Worm (Caenorhabditis elegans) whole organism, L2 larva: ENCODE results near the gene F52E1.3.

Source experiments
- C34F6.9 ChIP-seq: fragments of 150-350 bp; optimal IDR thresholded peaks from 2 replicates; lab custom pipeline; 2014; ENCODE audit warnings: missing biosample characterization, missing genetic modification characterization
- F13H6.1 ChIP-seq: sonication (generic microtip); optimal IDR thresholded peaks from 2 replicates; lab custom pipeline; 2016; ENCODE audit warnings: missing genetic modification characterization, missing compliant biosample characterization
- R02D3.7 ChIP-seq: fragments of 150-350 bp; optimal IDR thresholded peaks from 2 replicates; lab custom pipeline; 2014; ENCODE audit warnings: missing biosample characterization, missing genetic modification characterization
- Y55F3AM.14 ChIP-seq: fragments of 200-800 bp; sonication (Bioruptor generic); optimal IDR thresholded peaks from 2 replicates; lab custom pipeline; 2018; ENCODE audit warnings: mild to moderate bottlenecking, missing genetic modification characterization, missing compliant biosample characterization
- ZK546.5 ChIP-seq: sonication (generic microtip); optimal IDR thresholded peaks from 2 replicates; lab custom pipeline; 2017; ENCODE audit warnings: missing biosample characterization, missing genetic modification characterization
- aly-2 ChIP-seq: fragments of 150-350 bp; optimal IDR thresholded peaks from 2 replicates; lab custom pipeline; 2014; ENCODE audit warnings: missing biosample characterization, missing genetic modification characterization
- ama-1 ChIP-seq: fragments of 150-350 bp; optimal IDR thresholded peaks from 2 replicates; lab custom pipeline; 2018; ENCODE audit warnings: inconsistent platforms
- blmp-1 ChIP-seq: sonication (generic microtip); optimal IDR thresholded peaks from 2 replicates; lab custom pipeline; 2017; ENCODE audit warnings: missing genetic modification characterization, mild to moderate bottlenecking, missing compliant biosample characterization, antibody characterized with exemption, moderate library complexity; ENCODE audit not compliant: insufficient read depth
- ceh-82 ChIP-seq: fragments of 150-350 bp; optimal IDR thresholded peaks from 2 replicates; lab custom pipeline; 2014; ENCODE audit warnings: missing biosample characterization, missing genetic modification characterization
- crh-2 ChIP-seq: sonication (generic microtip); optimal IDR thresholded peaks from 2 replicates; lab custom pipeline; 2017; ENCODE audit warnings: missing biosample characterization, missing genetic modification characterization
- dmd-4 ChIP-seq: sonication (generic microtip); optimal IDR thresholded peaks from 2 replicates; lab custom pipeline; 2017; ENCODE audit warnings: missing biosample characterization, missing genetic modification characterization
- egl-27 ChIP-seq: sonication (generic microtip); optimal IDR thresholded peaks from 3 replicates; lab custom pipeline; 2017; ENCODE audit warnings: missing biosample characterization, missing genetic modification reagents, missing genetic modification characterization
- elt-1 ChIP-seq: fragments of 150-350 bp; optimal IDR thresholded peaks from 2 replicates; lab custom pipeline; 2014; ENCODE audit warnings: missing biosample characterization, missing genetic modification characterization
- fos-1 ChIP-seq: fragments of 150-350 bp; optimal IDR thresholded peaks from 2 replicates; lab custom pipeline; 2014; ENCODE audit warnings: missing biosample characterization, missing genetic modification characterization
- gmeb-1 ChIP-seq: fragments of 150-350 bp; optimal IDR thresholded peaks from 2 replicates; lab custom pipeline; 2014; ENCODE audit warnings: missing biosample characterization, missing genetic modification characterization
- lin-11 ChIP-seq: fragments of 150-350 bp; sonication (generic microtip); optimal IDR thresholded peaks from 2 replicates; lab custom pipeline; 2014; ENCODE audit warnings: missing biosample characterization, missing genetic modification characterization, inconsistent platforms, mixed read lengths
- lin-13 ChIP-seq: fragments of 150-350 bp; optimal IDR thresholded peaks from 2 replicates; lab custom pipeline; 2014; ENCODE audit warnings: missing biosample characterization, missing genetic modification reagents, missing genetic modification characterization
- lin-39 ChIP-seq: fragments of 150-350 bp; optimal IDR thresholded peaks from 2 replicates; lab custom pipeline; 2014; ENCODE audit warnings: missing biosample characterization, missing genetic modification reagents, missing genetic modification characterization
- lsy-2 ChIP-seq, 2 experiments: fragments of 150-350 bp in 1 of 2; sonication (generic microtip) in 1 of 2; optimal IDR thresholded peaks; 2 replicates each; lab custom pipeline; 2014 to 2017; ENCODE audit warnings: missing biosample characterization in 2 of 2, missing genetic modification characterization in 2 of 2
- mab-5 ChIP-seq: fragments of 150-350 bp; optimal IDR thresholded peaks from 2 replicates; lab custom pipeline; 2014; ENCODE audit warnings: missing biosample characterization, missing genetic modification characterization
- mdl-1 ChIP-seq, 2 experiments: fragments of 150-350 bp in 1 of 2; sonication (generic microtip) in 1 of 2; optimal IDR thresholded peaks; 2 replicates each; lab custom pipeline; 2017; ENCODE audit warnings: missing biosample characterization in 2 of 2, missing genetic modification characterization in 2 of 2
- nhr-12 ChIP-seq: fragments of 150-350 bp; optimal IDR thresholded peaks from 2 replicates; lab custom pipeline; 2014; ENCODE audit warnings: missing biosample characterization, missing genetic modification characterization
- nhr-129 ChIP-seq: fragments of 150-350 bp; optimal IDR thresholded peaks from 2 replicates; lab custom pipeline; 2014; ENCODE audit warnings: missing biosample characterization, missing genetic modification characterization
- nhr-21 ChIP-seq: fragments of 150-350 bp; optimal IDR thresholded peaks from 2 replicates; lab custom pipeline; 2014; ENCODE audit warnings: missing biosample characterization, missing genetic modification characterization
- nhr-25 ChIP-seq: fragments of 150-350 bp; sonication (generic microtip); optimal IDR thresholded peaks from 3 replicates; lab custom pipeline; 2014; ENCODE audit warnings: missing biosample characterization, missing genetic modification characterization
- nhr-77 ChIP-seq: fragments of 150-350 bp; optimal IDR thresholded peaks from 2 replicates; lab custom pipeline; 2014; ENCODE audit warnings: missing biosample characterization, missing genetic modification characterization
- sma-3 ChIP-seq: sonication (generic microtip); optimal IDR thresholded peaks from 2 replicates; lab custom pipeline; 2016; ENCODE audit warnings: missing genetic modification reagents, missing genetic modification characterization, missing compliant biosample characterization
- sma-9 ChIP-seq, 2 experiments: fragments of 150-350 bp in 1 of 2; sonication (generic microtip) in 1 of 2; optimal IDR thresholded peaks; 2 replicates each; lab custom pipeline; 2014 to 2016; ENCODE audit warnings: missing genetic modification characterization in 2 of 2, mild to moderate bottlenecking in 1 of 2, missing biosample characterization in 1 of 2, missing compliant biosample characterization in 1 of 2, missing genetic modification reagents in 1 of 2, moderate library complexity in 1 of 2
- snpc-4 ChIP-seq: fragments of 150-350 bp; optimal IDR thresholded peaks from 2 replicates; lab custom pipeline; 2014; ENCODE audit warnings: missing biosample characterization, missing genetic modification characterization
- unc-39 ChIP-seq: fragments of 150-350 bp; optimal IDR thresholded peaks from 2 replicates; lab custom pipeline; 2014; ENCODE audit warnings: missing biosample characterization, missing genetic modification characterization
- unc-55 ChIP-seq: fragments of 150-350 bp; sonication (generic microtip); optimal IDR thresholded peaks from 3 replicates; lab custom pipeline; 2014; ENCODE audit warnings: missing biosample characterization, missing genetic modification reagents, missing genetic modification characterization

F52E1.3 gene

DNA sequence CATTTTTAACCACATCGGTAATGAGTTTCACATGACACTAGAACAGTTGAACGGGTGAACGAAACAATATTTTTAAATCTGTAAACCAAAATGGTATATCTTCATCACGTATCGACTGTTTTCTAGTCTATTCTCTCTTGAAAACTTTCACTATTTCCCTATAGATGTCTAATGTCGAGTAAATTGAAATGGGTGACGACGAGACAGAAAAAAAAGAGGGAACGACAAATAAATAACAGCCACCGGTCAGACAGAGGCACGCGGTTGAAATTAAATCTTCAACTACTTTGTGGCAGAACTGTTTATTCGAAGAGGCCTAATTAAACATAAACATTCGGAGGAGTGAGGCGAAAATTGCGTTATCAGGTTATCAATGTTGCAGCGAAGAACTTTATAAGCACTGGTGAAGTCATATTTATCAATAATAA is 39.8 kb downstream of the F52E1.3 start:
- peak; percentile 36 for TF ChIP-seq nhr-129 (tag; lab: Kevin White, UChicago)
- no peak for TF ChIP-seq lin-39 (tag; lab: Kevin White, UChicago)
- TF ChIP-seq lin-13 (GFP tag; lab: Kevin White, UChicago): no peak
- peak; percentile 65 for TF ChIP-seq fos-1 (tag; lab: Kevin White, UChicago)
- TF ChIP-seq blmp-1 (tag; lab: Kevin White, UChicago): peak; percentile 73
- peak; percentile 36 for TF ChIP-seq F13H6.1 (tag; lab: Kevin White, UChicago)
- peak; percentile 37 for TF ChIP-seq crh-2 (tag; lab: Kevin White, UChicago)
- TF ChIP-seq nhr-25 (tag; lab: Kevin White, UChicago): peak; percentile 35
- TF ChIP-seq gmeb-1: peak; percentile 32
- TF ChIP-seq Y55F3AM.14 (GFP tag; lab: Kevin White, UChicago): no peak
- TF ChIP-seq sma-9 (GFP tag; optimal IDR thresholded peaks at IDR 0.05; lab: Kevin White, UChicago): peak; percentile 5
- no peak for TF ChIP-seq sma-9 (tag; optimal IDR thresholded peaks at IDR 0.05; lab: Kevin White, UChicago)

DNA sequence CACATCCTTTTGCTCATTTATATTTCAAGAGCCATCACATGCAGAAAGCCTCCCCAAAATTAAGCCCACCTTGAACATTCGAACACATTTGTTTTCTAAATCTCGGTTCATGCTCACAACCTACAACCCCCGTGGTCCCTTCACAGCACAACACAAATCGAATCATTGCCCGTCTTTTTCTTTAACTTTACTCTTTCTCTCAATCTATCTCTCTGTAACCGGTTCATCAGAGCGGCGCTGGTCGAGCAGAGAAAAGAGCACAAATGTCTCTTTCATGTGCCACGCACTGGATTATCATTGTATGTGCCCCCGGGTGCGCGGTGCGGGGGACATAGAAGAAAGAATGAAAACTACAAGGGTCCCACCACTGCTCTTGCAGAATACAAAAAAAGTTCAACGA is 40.7 kb downstream of the F52E1.3 start:
- no peak for TF ChIP-seq ceh-82 (tag; lab: Kevin White, UChicago)
- TF ChIP-seq lin-11 (tag; lab: Kevin White, UChicago): no peak
- no peak for TF ChIP-seq C34F6.9

DNA sequence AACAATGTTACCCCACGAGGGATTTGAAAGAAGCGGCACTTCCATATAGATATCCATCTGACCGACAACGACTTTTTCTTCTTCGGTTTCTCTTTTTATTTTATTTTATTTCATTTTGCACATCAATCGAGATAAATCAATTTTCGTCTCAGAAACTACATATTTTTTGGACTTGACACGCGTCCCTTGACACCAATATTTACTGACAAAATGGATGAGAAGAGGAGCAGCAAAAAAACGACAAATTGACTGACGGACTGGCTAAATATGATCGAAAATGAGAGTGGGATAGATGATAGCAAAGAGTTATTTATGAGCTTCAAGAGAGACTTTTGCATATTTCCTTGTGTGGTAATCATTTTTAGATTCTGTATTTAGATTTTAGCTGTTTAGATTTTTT is 42.8 kb downstream of the F52E1.3 start:
- TF ChIP-seq lsy-2 (tag; optimal IDR thresholded peaks at IDR 0.05; lab: Kevin White, UChicago) (no peak), mab-5 (tag; lab: Kevin White, UChicago) (peak; percentile 74), unc-55 (GFP tag; lab: Kevin White, UChicago) (no peak), egl-27 (tag; lab: Kevin White, UChicago) (no peak), ZK546.5 (no peak), lin-11 (tag; lab: Kevin White, UChicago) (no peak)

DNA sequence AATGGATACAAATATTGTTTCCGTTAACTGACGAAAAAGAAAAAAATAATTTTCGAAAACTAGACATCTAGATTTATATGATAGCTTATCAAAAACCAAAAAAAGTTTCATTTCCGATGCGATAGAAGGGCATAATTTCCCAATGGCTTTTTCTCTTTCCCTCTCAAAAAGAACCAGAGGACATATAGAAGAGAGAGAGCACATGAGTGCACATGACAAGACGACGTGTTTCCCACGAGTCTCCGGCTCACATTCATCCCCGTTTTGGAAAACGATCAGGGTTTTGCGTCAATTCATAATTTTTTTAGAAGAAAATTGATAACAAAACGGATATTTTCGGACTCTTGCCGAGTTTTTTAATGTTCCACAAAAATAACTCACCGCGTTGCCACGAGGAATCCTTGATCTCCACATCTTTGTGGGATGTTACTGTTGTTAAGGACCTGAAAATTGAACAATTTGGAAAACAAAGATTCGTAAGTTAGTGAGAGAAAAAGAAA is 49.8 kb downstream of the F52E1.3 start, which contains the start of gene lmd-3:
TSS of gene lmd-3 (minus strand) at position 450 of the 500 bp plus-strand sequence.
- TF ChIP-seq blmp-1 (tag; lab: Kevin White, UChicago) (no peak), aly-2 (tag; lab: Kevin White, UChicago) (no peak), lin-13 (GFP tag; lab: Kevin White, UChicago) (no peak), ama-1 (lab: Kevin White, UChicago) (no peak), elt-1 (tag; lab: Kevin White, UChicago) (no peak), lsy-2 (tag; optimal IDR thresholded peaks at IDR 0.05; lab: Kevin White, UChicago) (no peak), nhr-25 (tag; lab: Kevin White, UChicago) (no peak), nhr-21 (tag; lab: Kevin White, UChicago) (no peak), gmeb-1 (no peak), crh-2 (tag; lab: Kevin White, UChicago) (no peak), ceh-82 (tag; lab: Kevin White, UChicago) (no peak), snpc-4 (tag; lab: Kevin White, UChicago) (no peak), ZK546.5 (no peak), egl-27 (tag; lab: Kevin White, UChicago) (no peak), nhr-77 (tag; lab: Kevin White, UChicago) (no peak), mdl-1 (tag; optimal IDR thresholded peaks at IDR 0.05; lab: Kevin White, UChicago) (no peak), fos-1 (tag; lab: Kevin White, UChicago) (no peak)

DNA sequence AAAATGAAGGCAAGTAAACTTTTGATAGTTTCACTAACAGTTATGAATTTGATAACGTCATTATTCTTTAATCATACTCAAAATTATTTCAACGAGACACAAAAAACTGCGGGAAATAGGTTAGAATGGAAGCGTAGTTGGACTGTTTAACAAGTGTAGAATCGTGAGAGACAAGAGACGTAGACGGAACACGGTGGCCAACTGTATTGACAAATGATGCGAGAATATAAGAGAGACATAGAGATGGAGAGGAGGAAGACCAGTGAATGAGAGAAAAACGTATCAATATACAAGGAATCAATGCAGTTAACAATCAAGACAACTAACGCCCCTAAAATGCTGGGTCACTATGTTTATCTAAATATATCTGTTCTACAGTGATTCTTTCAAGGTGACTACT is 51.0 kb downstream of the F52E1.3 start:
- peak; percentile 48 for TF ChIP-seq gmeb-1
- peak; percentile 56 for TF ChIP-seq sma-9 (GFP tag; optimal IDR thresholded peaks at IDR 0.05; lab: Kevin White, UChicago)
- TF ChIP-seq sma-9 (tag; optimal IDR thresholded peaks at IDR 0.05; lab: Kevin White, UChicago): no peak
- peak; percentile 38 for TF ChIP-seq F13H6.1 (tag; lab: Kevin White, UChicago)
- no peak for TF ChIP-seq nhr-12 (tag; lab: Kevin White, UChicago)
- TF ChIP-seq nhr-25 (tag; lab: Kevin White, UChicago): peak; percentile 33
- TF ChIP-seq unc-39 (tag; lab: Kevin White, UChicago): no peak
- peak; percentile 1 for TF ChIP-seq snpc-4 (tag; lab: Kevin White, UChicago)
- TF ChIP-seq lin-13 (GFP tag; lab: Kevin White, UChicago): no peak
- TF ChIP-seq crh-2 (tag; lab: Kevin White, UChicago): peak; percentile 50
- peak; percentile 66 for TF ChIP-seq sma-3
- TF ChIP-seq C34F6.9: peak; percentile 16
- TF ChIP-seq nhr-129 (tag; lab: Kevin White, UChicago): peak; percentile 56
- peak; percentile 65 for TF ChIP-seq fos-1 (tag; lab: Kevin White, UChicago)
- TF ChIP-seq R02D3.7 (tag; lab: Kevin White, UChicago): no peak
- no peak for TF ChIP-seq dmd-4 (tag; lab: Kevin White, UChicago)
- TF ChIP-seq nhr-21 (tag; lab: Kevin White, UChicago): peak; percentile 14
- peak in 1 of 2 experiments; percentile 20 for TF ChIP-seq lsy-2 (tag; optimal IDR thresholded peaks at IDR 0.05; lab: Kevin White, UChicago)
